Worm (Caenorhabditis elegans): ENCODE results near the gene rga-8.

ce11 chrX:5329236-5329635, 49.7 kb upstream of the rga-8 start, which contains the start of gene C26B9.5:
- no peak for TF ChIP-seq mep-1 (tag; optimal IDR thresholded peaks at IDR 0.05)
- no peak for TF ChIP-seq unc-62 (GFP tag; optimal IDR thresholded peaks at IDR 0.05)

All from whole organism, mixed stage, embryonic.